Fruit fly (Drosophila melanogaster) whole organism, embryonic: ENCODE results near the gene ninaE.

ENCODE experiments used
- Asciz ChIP-seq: fragments of 200-800 bp; sonication (Bioruptor generic); optimal IDR thresholded peaks from 2 replicates; lab custom pipeline; 2017; ENCODE audit warnings: missing biosample characterization, mild to moderate bottlenecking, missing genetic modification characterization, missing genetic modification reagents
- C15 ChIP-seq: fragments of 200-800 bp; sonication (Bioruptor generic); IDR thresholded peaks from 3 replicates; pipeline ENCODE4 v1.3.6; 2022; ENCODE audit warnings: missing biosample characterization, missing genetic modification characterization
- CG10147 ChIP-seq: fragments of 200-800 bp; sonication (Bioruptor generic); optimal IDR thresholded peaks from 2 replicates; lab custom pipeline; 2019; ENCODE audit warnings: missing biosample characterization, mild to moderate bottlenecking, missing genetic modification characterization, moderate library complexity
- CG10565 ChIP-seq: fragments of 200-800 bp; sonication (Bioruptor generic); optimal IDR thresholded peaks from 3 replicates; lab custom pipeline; 2016; ENCODE audit warnings: missing biosample characterization, mild to moderate bottlenecking, missing genetic modification characterization
- CG11504 ChIP-seq: fragments of 200-800 bp; sonication (Bioruptor generic); optimal IDR thresholded peaks from 3 replicates; lab custom pipeline; 2019; ENCODE audit warnings: missing biosample characterization, mild to moderate bottlenecking, missing genetic modification characterization, moderate library complexity
- CG11696 ChIP-seq: fragments of 200-800 bp; sonication (Bioruptor generic); IDR thresholded peaks from 2 replicates; pipeline ENCODE4 v1.3.6; 2022; ENCODE audit warnings: missing biosample characterization, missing genetic modification characterization
- CG12744 ChIP-seq: fragments of 200-800 bp; sonication (Bioruptor generic); optimal IDR thresholded peaks from 2 replicates; lab custom pipeline; 2016; ENCODE audit warnings: missing biosample characterization, missing genetic modification characterization
- CG12942 ChIP-seq: fragments of 200-800 bp; sonication (Bioruptor generic); optimal IDR thresholded peaks from 3 replicates; lab custom pipeline; 2016; ENCODE audit warnings: missing biosample characterization, missing genetic modification characterization
- CG13424 ChIP-seq: fragments of 200-800 bp; sonication (Bioruptor generic); optimal IDR thresholded peaks from 2 replicates; lab custom pipeline; 2019; ENCODE audit warnings: missing biosample characterization, mild to moderate bottlenecking, missing genetic modification characterization, moderate library complexity
- CG13775 ChIP-seq: fragments of 200-800 bp; sonication (Bioruptor generic); optimal IDR thresholded peaks from 3 replicates; lab custom pipeline; 2017; ENCODE audit warnings: missing biosample characterization, mild to moderate bottlenecking, missing genetic modification characterization
- CG14050 ChIP-seq: fragments of 200-800 bp; sonication (Bioruptor generic); IDR thresholded peaks from 3 replicates; pipeline ENCODE4 v1.3.6; 2022; ENCODE audit warnings: missing biosample characterization, missing genetic modification characterization
- CG14965 ChIP-seq: fragments of 200-800 bp; sonication (Bioruptor generic); optimal IDR thresholded peaks from 2 replicates; lab custom pipeline; 2016; ENCODE audit warnings: missing biosample characterization, missing genetic modification characterization, borderline replicate concordance
- CG18599 ChIP-seq: fragments of 200-800 bp; sonication (Bioruptor generic); optimal IDR thresholded peaks from 3 replicates; lab custom pipeline; 2017; ENCODE audit warnings: missing biosample characterization, missing genetic modification characterization, mild to moderate bottlenecking, moderate library complexity, missing genetic modification reagents
- CG2116 ChIP-seq: fragments of 200-800 bp; sonication (Bioruptor generic); optimal IDR thresholded peaks from 3 replicates; lab custom pipeline; 2018; ENCODE audit warnings: missing biosample characterization, mild to moderate bottlenecking, missing genetic modification characterization
- CG2678 ChIP-seq: fragments of 200-800 bp; sonication (Bioruptor generic); optimal IDR thresholded peaks from 3 replicates; lab custom pipeline; 2019; ENCODE audit warnings: missing biosample characterization, mild to moderate bottlenecking, missing genetic modification characterization, moderate library complexity
- CG3281 ChIP-seq: fragments of 200-800 bp; sonication (Bioruptor generic); optimal IDR thresholded peaks from 3 replicates; lab custom pipeline; 2017; ENCODE audit warnings: missing biosample characterization, mild to moderate bottlenecking, missing genetic modification characterization
- CG4282 ChIP-seq: fragments of 200-800 bp; sonication (Bioruptor generic); optimal IDR thresholded peaks from 2 replicates; lab custom pipeline; 2016; ENCODE audit warnings: missing biosample characterization, missing genetic modification characterization
- CG43689 ChIP-seq: fragments of 200-800 bp; sonication (Bioruptor generic); IDR thresholded peaks from 2 replicates; pipeline ENCODE4 v1.3.6; 2022; ENCODE audit warnings: missing biosample characterization, missing genetic modification characterization
- CG4404 ChIP-seq: fragments of 200-800 bp; sonication (Bioruptor generic); IDR thresholded peaks from 2 replicates; pipeline ENCODE4 v1.3.6; 2022; ENCODE audit warnings: missing biosample characterization, missing genetic modification characterization
- CG4617 ChIP-seq: fragments of 200-800 bp; sonication (Bioruptor generic); optimal IDR thresholded peaks from 3 replicates; lab custom pipeline; 2016; ENCODE audit warnings: missing biosample characterization, missing genetic modification characterization, borderline replicate concordance
- CG4820 ChIP-seq: fragments of 200-800 bp; sonication (Bioruptor generic); optimal IDR thresholded peaks from 3 replicates; lab custom pipeline; 2016; ENCODE audit warnings: missing biosample characterization, missing genetic modification characterization
- CG6791 ChIP-seq: fragments of 200-800 bp; sonication (Bioruptor generic); IDR thresholded peaks from 3 replicates; pipeline ENCODE4 v1.3.6; 2022; ENCODE audit warnings: missing biosample characterization, missing genetic modification characterization; ENCODE audit not compliant: partially characterized antibody
- CG8089 ChIP-seq: fragments of 200-800 bp; sonication (Bioruptor generic); optimal IDR thresholded peaks from 3 replicates; lab custom pipeline; 2016; ENCODE audit warnings: missing biosample characterization, missing genetic modification characterization
- CG9797 ChIP-seq: fragments of 200-800 bp; sonication (Bioruptor generic); optimal IDR thresholded peaks from 3 replicates; lab custom pipeline; 2018; ENCODE audit warnings: missing biosample characterization, mild to moderate bottlenecking, missing genetic modification characterization
- CHES-1-like ChIP-seq: fragments of 200-800 bp; sonication (Bioruptor generic); optimal IDR thresholded peaks from 2 replicates; lab custom pipeline; 2016; ENCODE audit warnings: missing biosample characterization, missing genetic modification characterization
- Camta ChIP-seq: fragments of 200-800 bp; sonication (Bioruptor generic); optimal IDR thresholded peaks from 2 replicates; lab custom pipeline; 2016; ENCODE audit warnings: missing biosample characterization, missing genetic modification characterization
- H15 ChIP-seq: fragments of 200-800 bp; sonication (Bioruptor generic); IDR thresholded peaks from 3 replicates; pipeline ENCODE4 v1.3.6; 2022; ENCODE audit warnings: missing biosample characterization, missing genetic modification characterization
- Hr39 ChIP-seq: fragments of >200 bp; optimal IDR thresholded peaks from 2 replicates; lab custom pipeline; 2017
- Jarid2 ChIP-seq: fragments of 200-800 bp; sonication (Bioruptor generic); optimal IDR thresholded peaks from 3 replicates; lab custom pipeline; 2017; ENCODE audit warnings: mild to moderate bottlenecking, missing biosample characterization, missing genetic modification reagents, missing genetic modification characterization
- Lpt ChIP-seq: fragments of >200 bp; optimal IDR thresholded peaks from 2 replicates; lab custom pipeline; 2018; ENCODE audit warnings: missing biosample characterization, missing genetic modification characterization
- MTF-1 ChIP-seq: fragments of 200-800 bp; sonication (Bioruptor generic); optimal IDR thresholded peaks from 2 replicates; lab custom pipeline; 2018; ENCODE audit warnings: missing biosample characterization, mild to moderate bottlenecking, missing genetic modification characterization, borderline replicate concordance
- Max ChIP-seq: fragments of 200-800 bp; sonication (Bioruptor generic); optimal IDR thresholded peaks from 2 replicates; lab custom pipeline; 2016; ENCODE audit warnings: missing biosample characterization, mild to moderate bottlenecking, missing genetic modification characterization
- Poxn ChIP-seq: fragments of 200-800 bp; sonication (Bioruptor generic); IDR thresholded peaks from 2 replicates; pipeline ENCODE4 v1.3.6; 2022; ENCODE audit warnings: missing biosample characterization, missing genetic modification characterization
- Tbp ChIP-seq: fragments of >200 bp; optimal IDR thresholded peaks from 2 replicates; lab custom pipeline; 2018; ENCODE audit warnings: missing biosample characterization, missing genetic modification characterization
- Xrp1 ChIP-seq: fragments of 200-800 bp; sonication (Bioruptor generic); IDR thresholded peaks from 2 replicates; pipeline ENCODE4 v1.3.6; 2022; ENCODE audit warnings: missing biosample characterization, missing genetic modification characterization
- ara ChIP-seq: fragments of 200-800 bp; sonication (Bioruptor generic); IDR thresholded peaks from 2 replicates; pipeline ENCODE4 v1.3.6; 2022; ENCODE audit warnings: missing biosample characterization, missing genetic modification characterization
- az2 ChIP-seq: fragments of 200-800 bp; sonication (Bioruptor generic); optimal IDR thresholded peaks from 3 replicates; lab custom pipeline; 2016; ENCODE audit warnings: missing biosample characterization, missing genetic modification characterization
- chinmo ChIP-seq: fragments of 200-800 bp; sonication (Bioruptor generic); IDR thresholded peaks from 4 replicates; pipeline ENCODE4 v1.3.6; 2022; ENCODE audit warnings: missing biosample characterization, missing genetic modification characterization; ENCODE audit not compliant: partially characterized antibody
- en ChIP-seq: fragments of 200-800 bp; sonication (Bioruptor generic); optimal IDR thresholded peaks from 2 replicates; lab custom pipeline; 2016; ENCODE audit warnings: missing biosample characterization, missing genetic modification characterization
- esg ChIP-seq: fragments of 200-800 bp; sonication (Bioruptor generic); conservative IDR thresholded peaks from 2 replicates; pipeline ENCODE4 v1.3.6; 2022; ENCODE audit warnings: missing biosample characterization, missing genetic modification characterization
- ewg ChIP-seq: fragments of 200-800 bp; sonication (Bioruptor generic); optimal IDR thresholded peaks from 3 replicates; lab custom pipeline; 2017; ENCODE audit warnings: mild to moderate bottlenecking, missing biosample characterization, missing genetic modification reagents, missing genetic modification characterization
- fd96Cb ChIP-seq: fragments of 200-800 bp; sonication (Bioruptor generic); optimal IDR thresholded peaks from 2 replicates; lab custom pipeline; 2018; ENCODE audit warnings: missing biosample characterization, mild to moderate bottlenecking, missing genetic modification characterization, moderate library complexity
- knrl ChIP-seq: fragments of 200-800 bp; sonication (Bioruptor generic); IDR thresholded peaks from 3 replicates; pipeline ENCODE4 v1.3.6; 2022; ENCODE audit warnings: missing biosample characterization, missing genetic modification characterization; ENCODE audit not compliant: partially characterized antibody
- mld ChIP-seq: fragments of 200-800 bp; sonication (Bioruptor generic); IDR thresholded peaks from 3 replicates; pipeline ENCODE4 v1.3.6; 2022; ENCODE audit warnings: missing biosample characterization, missing genetic modification characterization; ENCODE audit not compliant: partially characterized antibody
- nerfin-1 ChIP-seq: fragments of 200-800 bp; sonication (Bioruptor generic); optimal IDR thresholded peaks from 3 replicates; lab custom pipeline; 2019; ENCODE audit warnings: missing biosample characterization, mild to moderate bottlenecking, missing genetic modification characterization, moderate library complexity
- schlank ChIP-seq: fragments of 200-800 bp; sonication (Bioruptor generic); optimal IDR thresholded peaks from 2 replicates; lab custom pipeline; 2018; ENCODE audit warnings: missing biosample characterization, mild to moderate bottlenecking, missing genetic modification characterization
- sna ChIP-seq: fragments of 200-800 bp; sonication (Bioruptor generic); IDR thresholded peaks from 2 replicates; pipeline ENCODE4 v1.3.6; 2022; ENCODE audit warnings: missing biosample characterization, missing genetic modification characterization; ENCODE audit not compliant: partially characterized antibody
- tna ChIP-seq: fragments of 200-800 bp; sonication (Bioruptor generic); IDR thresholded peaks from 2 replicates; pipeline ENCODE4 v1.3.6; 2022; ENCODE audit warnings: missing biosample characterization, missing genetic modification characterization; ENCODE audit not compliant: partially characterized antibody
- toy ChIP-seq: fragments of 200-800 bp; sonication (Bioruptor generic); IDR thresholded peaks from 2 replicates; pipeline ENCODE4 v1.3.6; 2022; ENCODE audit warnings: missing biosample characterization, missing genetic modification characterization
- zfh2 ChIP-seq: fragments of 200-800 bp; sonication (Bioruptor generic); optimal IDR thresholded peaks from 2 replicates; lab custom pipeline; 2016; ENCODE audit warnings: missing biosample characterization, missing genetic modification characterization

The ninaE gene

DNA sequence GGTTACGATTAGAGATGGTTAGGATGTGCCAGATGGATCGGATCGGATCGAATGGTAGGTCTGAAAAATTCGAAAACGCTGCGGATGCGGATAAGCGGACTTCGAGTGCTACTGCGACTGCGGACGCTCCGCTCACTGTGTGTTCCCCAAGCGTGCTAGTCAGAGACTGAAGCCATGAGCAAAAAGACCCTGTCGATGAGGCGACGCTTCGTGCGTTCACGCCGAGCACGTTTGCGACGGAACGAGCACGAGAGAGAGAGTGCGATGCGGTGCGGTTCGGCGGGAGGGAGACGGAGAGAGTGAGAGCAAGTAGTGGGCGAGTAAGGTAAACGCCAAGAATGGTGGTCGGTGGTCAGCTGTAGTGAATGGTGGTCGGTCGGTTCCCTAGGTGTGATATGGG lies 51.3 kb downstream of the ninaE start, which contains the start of gene bnl (continued):
- TF ChIP-seq CG4820: no peak
- TF ChIP-seq CG12744 (GFP tag; lab: Kevin White, UChicago): peak; percentile 61
- TF ChIP-seq Max (GFP tag; lab: Kevin White, UChicago): no peak
- no peak for TF ChIP-seq schlank
- TF ChIP-seq CG12942: no peak
- no peak for TF ChIP-seq CG11696
- TF ChIP-seq ara: peak; percentile 58; the same call in 1 of the 2 replicates
- peak; percentile 34 for TF ChIP-seq nerfin-1 (tag; lab: Kevin White, UChicago)
- TF ChIP-seq ewg (GFP tag; lab: Kevin White, UChicago): peak; percentile 11
- TF ChIP-seq CG3281 (GFP tag; lab: Kevin White, UChicago): peak; percentile 64
- no peak; the same call in 2 of the 3 replicates for TF ChIP-seq mld (GFP tag; lab: Robert Waterston, UW)
- no peak for TF ChIP-seq az2 (GFP tag; lab: Kevin White, UChicago)
- peak; percentile 53 for TF ChIP-seq sna
- no peak for TF ChIP-seq CG4404 (GFP tag; lab: Robert Waterston, UW)
- TF ChIP-seq esg: no peak
- peak; percentile 60; the same call in 1 of the 2 replicates for TF ChIP-seq tna (GFP tag; lab: Robert Waterston, UW)
- peak; percentile 73 for TF ChIP-seq CG6791 (GFP tag; lab: Robert Waterston, UW)
- TF ChIP-seq toy: peak; percentile 38; the same call in 1 of the 2 replicates
- no peak for TF ChIP-seq en (GFP tag; lab: Kevin White, UChicago)
- peak; percentile 83; the same call in 3 of the 4 replicates for TF ChIP-seq chinmo (GFP tag; lab: Robert Waterston, UW)
- TF ChIP-seq CG14050: peak; percentile 43; the same call in 1 of the 3 replicates
- TF ChIP-seq fd96Cb (tag; lab: Kevin White, UChicago): no peak
- no peak for TF ChIP-seq C15 (GFP tag; lab: Robert Waterston, UW)
- no peak for TF ChIP-seq Poxn (GFP tag; lab: Robert Waterston, UW)
- peak; percentile 36 for TF ChIP-seq CHES-1-like (GFP tag; lab: Kevin White, UChicago)
- TF ChIP-seq CG14965 (GFP tag; lab: Kevin White, UChicago): no peak
- TF ChIP-seq CG9797: peak; percentile 3
- TF ChIP-seq Camta: no peak
- TF ChIP-seq CG43689: no peak
- no peak for TF ChIP-seq Tbp (GFP tag; lab: Kevin White, UChicago)
- peak; percentile 36 for TF ChIP-seq CG4282 (GFP tag; lab: Kevin White, UChicago)
- TF ChIP-seq Jarid2: peak; percentile 99
- peak; percentile 18 for TF ChIP-seq CG11504
- TF ChIP-seq Asciz (GFP tag; lab: Kevin White, UChicago): peak; percentile 6
- TF ChIP-seq Hr39 (lab: Kevin White, UChicago): no peak
- no peak for TF ChIP-seq zfh2
- TF ChIP-seq CG10147 (GFP tag; lab: Kevin White, UChicago): peak; percentile 18
- TF ChIP-seq Xrp1: peak; percentile 33; the same call in 1 of the 2 replicates
- peak; percentile 26; the same call in 1 of the 3 replicates for TF ChIP-seq H15 (GFP tag; lab: Robert Waterston, UW)
- TF ChIP-seq CG10565 (GFP tag; lab: Kevin White, UChicago): no peak
- TF ChIP-seq CG13775: peak; percentile 99
- no peak for TF ChIP-seq CG13424 (tag; lab: Kevin White, UChicago)
- peak; percentile 41 for TF ChIP-seq MTF-1 (GFP tag; lab: Kevin White, UChicago)
- no peak for TF ChIP-seq CG4617
- TF ChIP-seq CG2116 (GFP tag; lab: Kevin White, UChicago): no peak
- peak; percentile 38 for TF ChIP-seq knrl (GFP tag; lab: Robert Waterston, UW)
- peak; percentile 54 for TF ChIP-seq CG18599 (GFP tag; lab: Kevin White, UChicago)
- no peak for TF ChIP-seq Lpt (GFP tag; lab: Kevin White, UChicago)
- peak; percentile 47 for TF ChIP-seq CG8089
- peak; percentile 46 for TF ChIP-seq CG2678
